Worm (Caenorhabditis elegans) whole organism, early embryonic: ENCODE measurements around the gene akt-1.

Experiments used
- B0310.2 ChIP-seq: sonication (generic microtip); optimal IDR thresholded peaks from 2 replicates; lab custom pipeline; 2016; ENCODE audit warnings: mild to moderate bottlenecking, missing genetic modification characterization, missing compliant biosample characterization
- F13C5.2 ChIP-seq: sonication (generic microtip); optimal IDR thresholded peaks from 2 replicates; lab custom pipeline; 2017; ENCODE audit warnings: mild to moderate bottlenecking, missing genetic modification characterization, inconsistent platforms, missing compliant biosample characterization
- aly-1 ChIP-seq: sonication (generic microtip); optimal IDR thresholded peaks from 2 replicates; lab custom pipeline; 2016; ENCODE audit warnings: missing genetic modification characterization, missing compliant biosample characterization
- ama-1 ChIP-seq: fragments of 150-350 bp; optimal IDR thresholded peaks from 2 replicates; lab custom pipeline; 2014
- ceh-13 ChIP-seq: fragments of 200-800 bp; sonication (Bioruptor generic); optimal IDR thresholded peaks from 2 replicates; lab custom pipeline; 2018; ENCODE audit warnings: mild to moderate bottlenecking, missing genetic modification characterization, missing compliant biosample characterization
- ceh-36 ChIP-seq: sonication (generic microtip); optimal IDR thresholded peaks from 2 replicates; lab custom pipeline; 2016; ENCODE audit warnings: missing genetic modification characterization, inconsistent platforms, missing compliant biosample characterization
- ets-7 ChIP-seq: sonication (generic microtip); optimal IDR thresholded peaks from 2 replicates; lab custom pipeline; 2016; ENCODE audit warnings: missing genotype, missing genetic modification characterization, missing compliant biosample characterization
- flt-1 ChIP-seq: fragments of 200-800 bp; sonication (Bioruptor generic); IDR thresholded peaks from 2 replicates; pipeline ENCODE4 v1.3.6; 2022; ENCODE audit warnings: missing genetic modification characterization, missing compliant biosample characterization
- hmbx-1 ChIP-seq: sonication (generic microtip); optimal IDR thresholded peaks from 2 replicates; lab custom pipeline; 2016; ENCODE audit warnings: mild to moderate bottlenecking, missing genetic modification characterization, missing compliant biosample characterization
- hmg-4 ChIP-seq: fragments of 200-800 bp; sonication (Bioruptor generic); optimal IDR thresholded peaks from 2 replicates; lab custom pipeline; 2018; ENCODE audit warnings: mild to moderate bottlenecking, missing genetic modification characterization, missing compliant biosample characterization
- hnd-1 ChIP-seq: sonication (generic microtip); optimal IDR thresholded peaks from 2 replicates; lab custom pipeline; 2016; ENCODE audit warnings: missing genetic modification characterization, missing compliant biosample characterization
- pes-1 ChIP-seq: fragments of 200-800 bp; sonication (Bioruptor generic); IDR thresholded peaks from 2 replicates; pipeline ENCODE4 v1.3.6; 2022; ENCODE audit warnings: missing genetic modification reagents, missing genetic modification characterization, missing compliant biosample characterization
- scrt-1 ChIP-seq: fragments of 200-800 bp; sonication (Bioruptor generic); IDR thresholded peaks from 2 replicates; pipeline ENCODE4 v1.3.6; 2022; ENCODE audit warnings: missing genetic modification characterization, missing compliant biosample characterization
- sea-1 ChIP-seq: fragments of 200-800 bp; sonication (Bioruptor generic); conservative IDR thresholded peaks from 2 replicates; pipeline ENCODE4 v1.3.6; 2022; ENCODE audit warnings: missing genetic modification characterization, missing compliant biosample characterization
- tbx-11 ChIP-seq: fragments of 200-800 bp; sonication (Bioruptor generic); IDR thresholded peaks from 2 replicates; pipeline ENCODE4 v1.3.6; 2022; ENCODE audit warnings: missing genetic modification characterization, missing compliant biosample characterization
- tbx-37 ChIP-seq: fragments of 200-800 bp; sonication (Bioruptor generic); conservative IDR thresholded peaks from 2 replicates; pipeline ENCODE4 v1.3.6; 2022; ENCODE audit warnings: missing genetic modification reagents, missing genetic modification characterization, missing compliant biosample characterization
- tra-4 ChIP-seq: sonication (generic microtip); optimal IDR thresholded peaks from 2 replicates; lab custom pipeline; 2017; ENCODE audit warnings: missing genetic modification characterization, missing compliant biosample characterization

akt-1 gene

DNA sequence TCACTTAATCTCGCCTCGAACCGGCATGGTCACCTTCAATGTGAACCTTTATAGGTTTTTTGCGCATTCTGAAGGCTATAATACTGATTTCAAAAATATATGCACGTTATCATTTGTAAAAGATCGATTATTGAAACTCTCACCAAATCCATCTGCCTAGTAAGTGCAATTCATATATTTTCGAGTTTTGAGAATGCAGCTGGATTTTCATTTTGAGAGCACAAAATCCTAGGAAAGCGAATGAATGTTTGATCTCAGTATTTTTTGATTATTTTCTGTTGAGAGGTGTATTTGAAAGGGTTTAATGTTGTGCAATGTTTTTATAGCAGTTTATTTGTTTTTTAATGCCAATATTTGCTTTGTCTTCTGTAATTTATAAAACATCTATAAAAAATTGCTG is 27.3 kb downstream of the akt-1 start:
- TF ChIP-seq pes-1 = no peak
- no peak for TF ChIP-seq tbx-37 (GFP tag; lab: Robert Waterston, UW)
- TF ChIP-seq hnd-1 (tag; lab: Kevin White, UChicago) = no peak
- no peak for TF ChIP-seq F13C5.2 (tag; lab: Kevin White, UChicago)
- TF ChIP-seq aly-1 (tag; lab: Kevin White, UChicago) = no peak
- no peak for TF ChIP-seq B0310.2 (tag; lab: Kevin White, UChicago)
- TF ChIP-seq flt-1 (GFP tag; lab: Robert Waterston, UW) = no peak
- no peak for TF ChIP-seq scrt-1 (GFP tag; lab: Robert Waterston, UW)
- no peak for TF ChIP-seq ama-1
- no peak for TF ChIP-seq hmbx-1 (tag; lab: Kevin White, UChicago)
- TF ChIP-seq ets-7 (tag; lab: Kevin White, UChicago) = no peak
- no peak for TF ChIP-seq ceh-13 (GFP tag; lab: Kevin White, UChicago)
- no peak for TF ChIP-seq ceh-36
- TF ChIP-seq tbx-11 (GFP tag; lab: Robert Waterston, UW) = no peak
- no peak for TF ChIP-seq tra-4
- TF ChIP-seq hmg-4 (GFP tag; lab: Kevin White, UChicago) = no peak

- no peak for TF ChIP-seq flt-1 (GFP tag; lab: Robert Waterston, UW)
- TF ChIP-seq ets-7 (tag; lab: Kevin White, UChicago) = no peak
- no peak for TF ChIP-seq ceh-36
Observed at ce11 chrV:10277579-10277978, 28.9 kb downstream of the akt-1 start, which contains the start of gene lys-1. Gene lys-1 (plus strand): TSS chrV:10277904.

ce11 chrV:10280112-10280511 is 31.4 kb downstream of the akt-1 start:
- TF ChIP-seq pes-1 (no peak), scrt-1 (GFP tag; lab: Robert Waterston, UW) (no peak), F13C5.2 (tag; lab: Kevin White, UChicago) (no peak), flt-1 (GFP tag; lab: Robert Waterston, UW) (no peak), ceh-13 (GFP tag; lab: Kevin White, UChicago) (no peak), tbx-37 (GFP tag; lab: Robert Waterston, UW) (no peak), hmg-4 (GFP tag; lab: Kevin White, UChicago) (no peak), aly-1 (tag; lab: Kevin White, UChicago) (no peak), ceh-36 (no peak), ama-1 (no peak), hmbx-1 (tag; lab: Kevin White, UChicago) (no peak), B0310.2 (tag; lab: Kevin White, UChicago) (no peak), tbx-11 (GFP tag; lab: Robert Waterston, UW) (no peak), hnd-1 (tag; lab: Kevin White, UChicago) (no peak), sea-1 (no peak)

ce11 chrV:10281374-10281773 is 32.7 kb downstream of the akt-1 start, which contains the start of gene lys-2:
Gene lys-2 (minus strand): TSS chrV:10281474.
- no peak for TF ChIP-seq tbx-37 (GFP tag; lab: Robert Waterston, UW)
- TF ChIP-seq B0310.2 (tag; lab: Kevin White, UChicago) = no peak
- no peak for TF ChIP-seq pes-1
- no peak for TF ChIP-seq tra-4
- no peak for TF ChIP-seq ceh-13 (GFP tag; lab: Kevin White, UChicago)
- TF ChIP-seq hnd-1 (tag; lab: Kevin White, UChicago) = no peak
- no peak for TF ChIP-seq ceh-36
- TF ChIP-seq hmg-4 (GFP tag; lab: Kevin White, UChicago) = no peak
- no peak for TF ChIP-seq sea-1
- TF ChIP-seq ama-1 = no peak

DNA sequence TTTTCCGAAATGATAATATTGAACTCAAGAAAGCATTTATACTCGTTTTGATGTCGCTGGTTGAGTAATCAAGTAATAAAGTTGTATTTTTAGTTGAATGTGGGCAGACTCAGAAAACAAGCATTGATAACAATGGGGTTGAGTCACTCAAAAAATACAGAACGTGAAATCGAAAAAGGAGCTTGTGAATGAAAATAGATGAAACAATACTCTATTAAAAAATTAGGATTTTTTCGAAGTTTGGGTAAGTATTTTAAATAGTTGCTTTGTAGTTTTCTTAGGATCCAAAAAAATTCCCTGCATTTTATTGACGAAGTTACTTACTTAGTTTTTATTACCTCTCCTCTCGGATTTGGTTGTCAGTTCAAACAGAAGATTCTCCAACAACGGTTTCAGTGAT is 34.7 kb downstream of the akt-1 start, which contains the start of gene lys-3:
Gene lys-3, minus strand, starts transcription at position 101 of the 400 bp plus-strand sequence.
- TF ChIP-seq aly-1 (tag; lab: Kevin White, UChicago) (no peak), ets-7 (tag; lab: Kevin White, UChicago) (no peak), F13C5.2 (tag; lab: Kevin White, UChicago) (no peak), hnd-1 (tag; lab: Kevin White, UChicago) (no peak), tbx-11 (GFP tag; lab: Robert Waterston, UW) (no peak), flt-1 (GFP tag; lab: Robert Waterston, UW) (no peak), hmbx-1 (tag; lab: Kevin White, UChicago) (no peak), hmg-4 (GFP tag; lab: Kevin White, UChicago) (no peak), scrt-1 (GFP tag; lab: Robert Waterston, UW) (no peak), pes-1 (no peak), tbx-37 (GFP tag; lab: Robert Waterston, UW) (no peak), ama-1 (no peak), ceh-13 (GFP tag; lab: Kevin White, UChicago) (no peak), ceh-36 (no peak), sea-1 (no peak), tra-4 (no peak), B0310.2 (tag; lab: Kevin White, UChicago) (no peak)

ce11 chrV:10285853-10286252 is 37.1 kb downstream of the akt-1 start:
- TF ChIP-seq pes-1 = no peak
- TF ChIP-seq ama-1 = no peak
- no peak for TF ChIP-seq hmg-4 (GFP tag; lab: Kevin White, UChicago)
- TF ChIP-seq scrt-1 (GFP tag; lab: Robert Waterston, UW) = no peak

DNA sequence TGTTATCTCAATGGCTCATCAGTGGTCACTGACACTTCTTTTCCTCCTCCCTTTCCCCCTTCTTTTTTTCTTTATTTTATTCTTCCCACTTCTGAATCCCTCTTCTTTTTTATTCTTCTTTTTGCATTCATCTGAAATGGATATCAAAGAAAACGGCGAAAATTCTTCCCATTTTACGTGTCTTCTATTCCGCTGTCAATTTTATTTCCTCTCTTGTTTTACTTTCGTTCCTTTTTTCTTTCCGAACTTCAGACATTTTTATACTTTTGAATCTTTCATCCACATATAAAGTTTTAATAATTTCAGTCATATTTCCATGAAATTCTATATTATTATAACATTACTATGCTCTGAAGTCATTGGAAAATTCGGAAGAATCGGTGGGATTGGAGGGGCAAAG is 38.6 kb downstream of the akt-1 start, which contains the start of gene B0024.3:
Gene B0024.3, plus strand, starts transcription at position 301 of the 400 bp plus-strand sequence.
- TF ChIP-seq tbx-37 (GFP tag; lab: Robert Waterston, UW) (no peak), hmg-4 (GFP tag; lab: Kevin White, UChicago) (no peak), flt-1 (GFP tag; lab: Robert Waterston, UW) (no peak), tbx-11 (GFP tag; lab: Robert Waterston, UW) (no peak), aly-1 (tag; lab: Kevin White, UChicago) (no peak), hmbx-1 (tag; lab: Kevin White, UChicago) (no peak), ceh-13 (GFP tag; lab: Kevin White, UChicago) (no peak), ets-7 (tag; lab: Kevin White, UChicago) (no peak), scrt-1 (GFP tag; lab: Robert Waterston, UW) (no peak), pes-1 (no peak), ceh-36 (no peak), F13C5.2 (tag; lab: Kevin White, UChicago) (no peak), ama-1 (no peak), tra-4 (no peak), B0310.2 (tag; lab: Kevin White, UChicago) (no peak), hnd-1 (tag; lab: Kevin White, UChicago) (no peak), sea-1 (no peak)
